Fruit fly (Drosophila melanogaster): ENCODE results near the gene yellow-k.

Gene yellow-k

dm6 chr3L:15498745-15499144 is 21.7 kb upstream of the yellow-k start, which contains the start of gene CG7275 (continued):
- TF ChIP-seq pb (GFP tag; optimal IDR thresholded peaks at IDR 0.05) (no peak), ro (GFP tag; IDR thresholded peaks at IDR 0.05) (no peak), CG8924 (tag; optimal IDR thresholded peaks at IDR 0.05) (no peak), CG30403 (GFP tag; optimal IDR thresholded peaks at IDR 0.05) (no peak), Hr3 (GFP tag; optimal IDR thresholded peaks at IDR 0.05) (no peak), H15 (GFP tag; IDR thresholded peaks at IDR 0.05) (no peak), nmo (GFP tag; optimal IDR thresholded peaks at IDR 0.05) (peak; percentile 39), CG10431 (GFP tag; optimal IDR thresholded peaks at IDR 0.05) (no peak), CG8281 (tag; optimal IDR thresholded peaks at IDR 0.05) (no peak), CG4282 (GFP tag; optimal IDR thresholded peaks at IDR 0.05) (no peak), CG16813 (GFP tag; IDR thresholded peaks at IDR 0.05; ENCODE audit: partially characterized antibody) (peak; percentile 37; the same call in 2 of the 3 replicates), CoRest (tag; optimal IDR thresholded peaks at IDR 0.05) (peak; percentile 15), CG14050 (GFP tag; IDR thresholded peaks at IDR 0.05) (no peak), cwo (GFP tag; optimal IDR thresholded peaks at IDR 0.05) (no peak), Sry-δ (GFP tag; optimal IDR thresholded peaks at IDR 0.05) (peak; percentile 4), kni (GFP tag; optimal IDR thresholded peaks at IDR 0.05) (no peak), CG31365 (tag; optimal IDR thresholded peaks at IDR 0.05) (no peak), CG13123 (GFP tag; optimal IDR thresholded peaks at IDR 0.05) (no peak), ab (GFP tag; optimal IDR thresholded peaks at IDR 0.05) (no peak), twi (tag; optimal IDR thresholded peaks at IDR 0.05) (peak; percentile 55), CG11696 (GFP tag; IDR thresholded peaks at IDR 0.05) (no peak), Bdp1 (GFP tag; optimal IDR thresholded peaks at IDR 0.05) (no peak), Lim3 (GFP tag; IDR thresholded peaks at IDR 0.05) (no peak), CG3065 (GFP tag; optimal IDR thresholded peaks at IDR 0.05) (no peak), Ada2b (GFP tag; IDR thresholded peaks at IDR 0.05) (no peak), pros (GFP tag; optimal IDR thresholded peaks at IDR 0.05) (no peak), CG2875 (GFP tag; optimal IDR thresholded peaks at IDR 0.05) (peak; percentile 3), ap (GFP tag; IDR thresholded peaks at IDR 0.05) (no peak), ato (GFP tag; IDR thresholded peaks at IDR 0.05; ENCODE audit: partially characterized antibody) (no peak), CG6854 (GFP tag; optimal IDR thresholded peaks at IDR 0.05) (no peak), org-1 (GFP tag; optimal IDR thresholded peaks at IDR 0.05) (no peak), Chrac-16 (GFP tag; optimal IDR thresholded peaks at IDR 0.05) (no peak), NFAT (GFP tag; IDR thresholded peaks at IDR 0.05) (no peak), slp2 (GFP tag; optimal IDR thresholded peaks at IDR 0.05) (no peak), otp (GFP tag; IDR thresholded peaks at IDR 0.05) (no peak), CG17361 (GFP tag; IDR thresholded peaks at IDR 0.05) (no peak), E2f1 (GFP tag; IDR thresholded peaks at IDR 0.05) (no peak), CG13775 (GFP tag; optimal IDR thresholded peaks at IDR 0.05) (no peak), CG31441 (GFP tag; IDR thresholded peaks at IDR 0.05) (no peak), Dek (tag; optimal IDR thresholded peaks at IDR 0.05) (no peak), tin (GFP tag; optimal IDR thresholded peaks at IDR 0.05) (no peak), esg (GFP tag; conservative IDR thresholded peaks at IDR 0.05) (no peak), CG6272 (GFP tag; IDR thresholded peaks at IDR 0.05) (no peak), yki (optimal IDR thresholded peaks at IDR 0.05) (no peak), CG3995 (GFP tag; optimal IDR thresholded peaks at IDR 0.05) (no peak), phol (tag; optimal IDR thresholded peaks at IDR 0.05) (peak; percentile 33), grn (GFP tag; optimal IDR thresholded peaks at IDR 0.05) (no peak), HHEX (GFP tag; optimal IDR thresholded peaks at IDR 0.05) (no peak), sisA (GFP tag; IDR thresholded peaks at IDR 0.05) (no peak), CG2116 (GFP tag; optimal IDR thresholded peaks at IDR 0.05) (peak; percentile 40), CG30020 (tag; optimal IDR thresholded peaks at IDR 0.05) (no peak), CG15479 (GFP tag; optimal IDR thresholded peaks at IDR 0.05) (no peak), Hr51 (GFP tag; optimal IDR thresholded peaks at IDR 0.05) (no peak)

Measured in whole organism, embryonic.